Fruit fly (Drosophila melanogaster) whole organism, embryonic: ENCODE measurements around the gene CG5050.

ENCODE experiments used
- Ada2b ChIP-seq: fragments of 200-800 bp; sonication (Bioruptor generic); IDR thresholded peaks from 2 replicates; pipeline ENCODE4 v1.3.6; 2022; ENCODE audit warnings: missing biosample characterization, missing genetic modification characterization
- CG12155 ChIP-seq: fragments of 200-800 bp; sonication (Bioruptor generic); optimal IDR thresholded peaks from 3 replicates; lab custom pipeline; 2016; ENCODE audit warnings: missing biosample characterization, missing genetic modification characterization
- CG12391 ChIP-seq: fragments of 200-800 bp; sonication (Bioruptor generic); optimal IDR thresholded peaks from 3 replicates; lab custom pipeline; 2018; ENCODE audit warnings: missing biosample characterization, mild to moderate bottlenecking, missing genetic modification characterization, moderate library complexity
- CG1529 ChIP-seq: fragments of 200-800 bp; sonication (Bioruptor generic); optimal IDR thresholded peaks from 3 replicates; lab custom pipeline; 2018; ENCODE audit warnings: missing biosample characterization, missing genetic modification characterization
- CG1832 ChIP-seq: fragments of 200-800 bp; sonication (Bioruptor generic); optimal IDR thresholded peaks from 2 replicates; lab custom pipeline; 2017; ENCODE audit warnings: missing biosample characterization, mild to moderate bottlenecking, missing genetic modification characterization, inconsistent platforms
- CG18619 ChIP-seq: fragments of 200-800 bp; sonication (Bioruptor generic); optimal IDR thresholded peaks from 3 replicates; lab custom pipeline; 2017; ENCODE audit warnings: missing biosample characterization, mild to moderate bottlenecking, missing genetic modification characterization
- CG18764 ChIP-seq: fragments of 200-800 bp; sonication (Bioruptor generic); optimal IDR thresholded peaks from 3 replicates; lab custom pipeline; 2016; ENCODE audit warnings: missing biosample characterization, missing genetic modification characterization
- CG2712 ChIP-seq: fragments of 200-800 bp; optimal IDR thresholded peaks from 3 replicates; lab custom pipeline; 2019; ENCODE audit warnings: missing biosample characterization, mild to moderate bottlenecking, missing genetic modification characterization, moderate library complexity
- CG31441 ChIP-seq: fragments of 200-800 bp; sonication (Bioruptor generic); IDR thresholded peaks from 2 replicates; pipeline ENCODE4 v1.3.6; 2022; ENCODE audit warnings: missing biosample characterization, missing genetic modification characterization
- CG3995 ChIP-seq: fragments of 200-800 bp; sonication (Bioruptor generic); optimal IDR thresholded peaks from 3 replicates; lab custom pipeline; 2016; ENCODE audit warnings: missing biosample characterization, missing genetic modification characterization
- CG4404 ChIP-seq: fragments of 200-800 bp; sonication (Bioruptor generic); IDR thresholded peaks from 2 replicates; pipeline ENCODE4 v1.3.6; 2022; ENCODE audit warnings: missing biosample characterization, missing genetic modification characterization
- CG4707 ChIP-seq: fragments of 200-800 bp; sonication (Bioruptor generic); optimal IDR thresholded peaks from 2 replicates; lab custom pipeline; 2018; ENCODE audit warnings: missing biosample characterization, mild to moderate bottlenecking, missing genetic modification characterization, moderate library complexity
- CG6765 ChIP-seq: fragments of 200-800 bp; sonication (Bioruptor generic); optimal IDR thresholded peaks from 3 replicates; lab custom pipeline; 2017; ENCODE audit warnings: missing biosample characterization, mild to moderate bottlenecking, missing genetic modification characterization
- CG7271 ChIP-seq: fragments of 200-800 bp; sonication (Bioruptor generic); optimal IDR thresholded peaks from 2 replicates; lab custom pipeline; 2018; ENCODE audit warnings: missing biosample characterization, mild to moderate bottlenecking, missing genetic modification characterization, moderate library complexity
- CG7963 ChIP-seq: fragments of 200-800 bp; sonication (Bioruptor generic); IDR thresholded peaks from 3 replicates; pipeline ENCODE4 v1.3.6; 2022; ENCODE audit warnings: missing biosample characterization, missing genetic modification characterization; ENCODE audit not compliant: partially characterized antibody
- CoRest ChIP-seq: fragments of 200-800 bp; sonication (Bioruptor generic); optimal IDR thresholded peaks from 3 replicates; lab custom pipeline; 2018; ENCODE audit warnings: missing biosample characterization, mild to moderate bottlenecking, missing genetic modification characterization, moderate library complexity
- D19A ChIP-seq: fragments of 200-800 bp; optimal IDR thresholded peaks from 3 replicates; lab custom pipeline; 2019; ENCODE audit warnings: missing biosample characterization, mild to moderate bottlenecking, missing genetic modification characterization, moderate library complexity
- Dbx ChIP-seq: fragments of 200-800 bp; sonication (Bioruptor generic); IDR thresholded peaks from 3 replicates; pipeline ENCODE4 v1.3.6; 2022; ENCODE audit warnings: missing biosample characterization, missing genetic modification characterization
- Doc2 ChIP-seq: fragments of 200-800 bp; sonication (Bioruptor generic); IDR thresholded peaks from 2 replicates; pipeline ENCODE4 v1.3.6; 2022; ENCODE audit warnings: missing biosample characterization, missing genetic modification characterization
- ERR ChIP-seq: fragments of 200-800 bp; sonication (Bioruptor generic); optimal IDR thresholded peaks from 2 replicates; lab custom pipeline; 2016; ENCODE audit warnings: missing biosample characterization, missing genetic modification characterization
- Eip74EF ChIP-seq, 2 experiments: fragments of 200-800 bp in 1 of 2; fragments of >200 bp in 1 of 2; sonication (Bioruptor generic) in 1 of 2; optimal IDR thresholded peaks; 2 replicates each; lab custom pipeline; 2017 to 2019; ENCODE audit warnings: missing biosample characterization in 2 of 2, missing genetic modification characterization in 2 of 2, mild to moderate bottlenecking in 1 of 2, moderate library complexity in 1 of 2
- HmgZ ChIP-seq: fragments of 200-800 bp; sonication (Bioruptor generic); optimal IDR thresholded peaks from 2 replicates; lab custom pipeline; 2018; ENCODE audit warnings: missing biosample characterization, mild to moderate bottlenecking, missing genetic modification characterization
- NC2β ChIP-seq: fragments of 200-800 bp; sonication (Bioruptor generic); optimal IDR thresholded peaks from 2 replicates; lab custom pipeline; 2016; ENCODE audit warnings: missing biosample characterization, missing genetic modification characterization
- Neu2 ChIP-seq: fragments of 200-800 bp; sonication (Bioruptor generic); optimal IDR thresholded peaks from 3 replicates; lab custom pipeline; 2016; ENCODE audit warnings: missing biosample characterization, missing genetic modification characterization, borderline replicate concordance
- Nf-YB ChIP-seq: fragments of 200-800 bp; sonication (Bioruptor generic); optimal IDR thresholded peaks from 3 replicates; lab custom pipeline; 2019; ENCODE audit warnings: missing biosample characterization, mild to moderate bottlenecking, missing genetic modification characterization, moderate library complexity
- Nf-YC ChIP-seq: fragments of 200-800 bp; optimal IDR thresholded peaks from 3 replicates; lab custom pipeline; 2019; ENCODE audit warnings: missing biosample characterization, mild to moderate bottlenecking, missing genetic modification characterization, moderate library complexity
- Rx ChIP-seq: fragments of 200-800 bp; sonication (Bioruptor generic); IDR thresholded peaks from 2 replicates; pipeline ENCODE4 v1.3.6; 2022; ENCODE audit warnings: missing biosample characterization, missing genetic modification characterization
- Scr ChIP-seq: fragments of 200-800 bp; sonication (Bioruptor generic); IDR thresholded peaks from 2 replicates; pipeline ENCODE4 v1.3.6; 2022; ENCODE audit warnings: missing biosample characterization, missing genetic modification characterization; ENCODE audit not compliant: partially characterized antibody
- Tbp ChIP-seq: fragments of >200 bp; optimal IDR thresholded peaks from 2 replicates; lab custom pipeline; 2018; ENCODE audit warnings: missing biosample characterization, missing genetic modification characterization
- Xbp1 ChIP-seq: fragments of 200-800 bp; sonication (Bioruptor generic); optimal IDR thresholded peaks from 3 replicates; lab custom pipeline; 2016; ENCODE audit warnings: missing biosample characterization, mild to moderate bottlenecking, missing genetic modification characterization
- ara ChIP-seq: fragments of 200-800 bp; sonication (Bioruptor generic); IDR thresholded peaks from 2 replicates; pipeline ENCODE4 v1.3.6; 2022; ENCODE audit warnings: missing biosample characterization, missing genetic modification characterization
- bsh ChIP-seq, 2 experiments: fragments of 200-800 bp; sonication (Bioruptor generic); optimal IDR thresholded peaks; 2 replicates each; lab custom pipeline; 2017 to 2018; ENCODE audit warnings: mild to moderate bottlenecking in 2 of 2, missing biosample characterization in 2 of 2, missing genetic modification characterization in 2 of 2, moderate library complexity in 1 of 2
- cato ChIP-seq: fragments of 200-800 bp; sonication (Bioruptor generic); optimal IDR thresholded peaks from 2 replicates; lab custom pipeline; 2016; ENCODE audit warnings: missing biosample characterization, missing genetic modification characterization, borderline replicate concordance
- cg ChIP-seq: fragments of 200-800 bp; sonication (Bioruptor generic); optimal IDR thresholded peaks from 3 replicates; lab custom pipeline; 2019; ENCODE audit warnings: missing biosample characterization, mild to moderate bottlenecking, missing genetic modification characterization, moderate library complexity
- croc ChIP-seq: fragments of 200-800 bp; sonication (Bioruptor generic); conservative IDR thresholded peaks from 3 replicates; pipeline ENCODE4 v1.3.6; 2022; ENCODE audit warnings: missing biosample characterization, missing genetic modification characterization
- gfzf ChIP-seq: fragments of 200-800 bp; sonication (Bioruptor generic); optimal IDR thresholded peaks from 2 replicates; lab custom pipeline; 2016; ENCODE audit warnings: missing biosample characterization, mild to moderate bottlenecking, missing genetic modification characterization, moderate library complexity
- hkb ChIP-seq, 2 experiments: fragments of 200-800 bp in 1 of 2; fragments of >200 bp in 1 of 2; sonication (Bioruptor generic) in 1 of 2; IDR thresholded peaks in 1 of 2; optimal IDR thresholded peaks in 1 of 2; 2 replicates each; pipeline versions ENCODE4 v1.3.6 to Lab custom; 2017 to 2022; ENCODE audit warnings: missing biosample characterization in 1 of 2, missing genetic modification characterization in 1 of 2
- luna ChIP-seq: fragments of 200-800 bp; sonication (Bioruptor generic); optimal IDR thresholded peaks from 2 replicates; lab custom pipeline; 2016; ENCODE audit warnings: missing biosample characterization, missing genetic modification characterization
- onecut ChIP-seq: fragments of 200-800 bp; sonication (Bioruptor generic); IDR thresholded peaks from 2 replicates; pipeline ENCODE4 v1.3.6; 2022; ENCODE audit warnings: missing biosample characterization, missing genetic modification characterization
- ro ChIP-seq: fragments of 200-800 bp; sonication (Bioruptor generic); IDR thresholded peaks from 2 replicates; pipeline ENCODE4 v1.3.6; 2022; ENCODE audit warnings: missing biosample characterization, missing genetic modification characterization
- run ChIP-seq: fragments of 200-800 bp; sonication (Bioruptor generic); optimal IDR thresholded peaks from 3 replicates; lab custom pipeline; 2018; ENCODE audit warnings: missing biosample characterization, mild to moderate bottlenecking, missing genetic modification characterization
- sens ChIP-seq: fragments of 200-800 bp; sonication (Bioruptor generic); peaks from one replicate; lab custom pipeline; 2016; ENCODE audit warnings: missing biosample characterization, missing genetic modification characterization
- slbo ChIP-seq: fragments of 200-800 bp; sonication (Bioruptor generic); IDR thresholded peaks from 2 replicates; pipeline ENCODE4 v1.3.6; 2022; ENCODE audit warnings: missing biosample characterization, missing genetic modification characterization
- tna ChIP-seq: fragments of 200-800 bp; sonication (Bioruptor generic); IDR thresholded peaks from 2 replicates; pipeline ENCODE4 v1.3.6; 2022; ENCODE audit warnings: missing biosample characterization, missing genetic modification characterization; ENCODE audit not compliant: partially characterized antibody
- vnd ChIP-seq: fragments of 200-800 bp; sonication (Bioruptor generic); IDR thresholded peaks from 3 replicates; pipeline ENCODE4 v1.3.6; 2022; ENCODE audit warnings: missing biosample characterization, missing genetic modification characterization; ENCODE audit not compliant: partially characterized antibody
- z ChIP-seq: fragments of 200-800 bp; sonication (Bioruptor generic); IDR thresholded peaks from 3 replicates; pipeline ENCODE4 v1.3.6; 2022; ENCODE audit warnings: missing biosample characterization, missing genetic modification characterization
- zen ChIP-seq: fragments of 200-800 bp; sonication (Bioruptor generic); optimal IDR thresholded peaks from 3 replicates; lab custom pipeline; 2018; ENCODE audit warnings: missing biosample characterization, mild to moderate bottlenecking, missing genetic modification characterization, moderate library complexity
- zfh1 ChIP-seq: fragments of 200-800 bp; sonication (Bioruptor generic); IDR thresholded peaks from 3 replicates; pipeline ENCODE4 v1.3.6; 2022; ENCODE audit warnings: missing biosample characterization, missing genetic modification characterization

Gene CG5050

DNA sequence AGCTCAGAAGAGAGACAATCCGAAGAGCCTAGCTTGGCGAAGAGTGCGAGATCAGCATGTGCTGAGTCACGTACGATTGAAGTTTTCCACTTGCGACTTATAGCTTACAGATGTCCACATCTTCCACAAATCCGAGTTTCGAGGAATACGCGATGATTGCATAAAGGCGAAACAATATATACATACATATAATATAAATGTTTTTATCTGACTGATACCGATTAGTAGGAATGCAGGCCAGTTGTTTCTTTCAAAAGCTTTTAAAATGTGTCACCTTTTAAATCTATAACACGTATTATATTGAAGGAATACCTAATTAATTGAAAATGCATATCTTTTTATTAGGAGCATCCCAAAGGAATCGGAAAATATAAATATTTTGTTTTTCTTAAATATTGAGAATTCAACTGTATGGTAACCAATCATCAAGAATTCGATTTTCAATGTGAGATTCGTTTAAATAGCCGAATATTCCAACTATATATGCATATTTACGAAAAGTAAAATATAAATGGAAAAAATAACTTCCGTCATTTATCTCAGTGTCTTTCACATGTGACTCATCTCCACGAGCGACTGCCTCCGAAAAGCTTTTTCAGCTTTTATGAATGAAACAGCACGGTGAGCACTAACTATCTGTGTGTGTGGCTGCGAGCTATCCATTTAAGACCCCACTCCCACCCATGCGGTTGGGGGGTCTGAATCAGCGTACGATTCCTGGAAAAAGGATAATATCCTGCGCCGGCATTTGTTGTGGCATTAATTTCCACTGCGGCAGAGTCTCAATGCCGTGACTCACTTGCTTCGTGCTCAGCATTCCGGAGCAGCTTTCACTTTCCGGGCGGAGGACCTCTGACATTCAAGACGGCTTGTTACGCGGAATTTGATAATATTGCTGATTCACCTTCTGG lies 2.0 kb upstream of the CG5050 start (continued):
- TF ChIP-seq Scr (GFP tag; lab: Robert Waterston, UW) = no peak
- no peak for TF ChIP-seq z (GFP tag; lab: Robert Waterston, UW)
- no peak for TF ChIP-seq Tbp (GFP tag; lab: Kevin White, UChicago)
- 0 out of 3 replicates have a peak, but pooled peaks have one; percentile 52 for TF ChIP-seq Dbx (GFP tag; lab: Robert Waterston, UW)
- peak; percentile 63 for TF ChIP-seq slbo
- TF ChIP-seq CG12391 (tag; lab: Kevin White, UChicago) = no peak
- no peak for TF ChIP-seq ara
- no peak for TF ChIP-seq CG1832 (GFP tag; lab: Kevin White, UChicago)
- TF ChIP-seq CG3995 (GFP tag; lab: Kevin White, UChicago) = peak; percentile 14
- peak; percentile 49 for TF ChIP-seq run (tag; lab: Kevin White, UChicago)
- TF ChIP-seq CG7271 (tag; lab: Kevin White, UChicago) = no peak
- no peak for TF ChIP-seq gfzf
- no peak for TF ChIP-seq zfh1
- TF ChIP-seq CG7963 = no peak
- TF ChIP-seq luna = no peak
- no peak for TF ChIP-seq ERR (GFP tag; lab: Kevin White, UChicago)
- TF ChIP-seq bsh (GFP tag; optimal IDR thresholded peaks at IDR 0.05; lab: Kevin White, UChicago) = peak in 1 of 2 experiments; percentile 48
- peak; percentile 77 for TF ChIP-seq CoRest (tag; lab: Kevin White, UChicago)
- TF ChIP-seq onecut = no peak
- TF ChIP-seq Xbp1 (GFP tag; lab: Kevin White, UChicago) = peak; percentile 65
- TF ChIP-seq cato = no peak
- peak; percentile 49 for TF ChIP-seq Ada2b
- TF ChIP-seq Doc2 (GFP tag; lab: Robert Waterston, UW) = no peak
- TF ChIP-seq cg (GFP tag; lab: Kevin White, UChicago) = no peak
- TF ChIP-seq CG4404 (GFP tag; lab: Robert Waterston, UW) = no peak
- peak; percentile 57 for TF ChIP-seq D19A (tag; lab: Kevin White, UChicago)
- peak; percentile 73 for TF ChIP-seq CG31441 (GFP tag; lab: Robert Waterston, UW)
- peak; percentile 90 for TF ChIP-seq sens (GFP tag; lab: Kevin White, UChicago)
- TF ChIP-seq CG18764 (GFP tag; lab: Kevin White, UChicago) = no peak
- TF ChIP-seq CG1529 = peak; percentile 9
- TF ChIP-seq HmgZ (tag; lab: Kevin White, UChicago) = peak; percentile 38
- TF ChIP-seq Nf-YB (GFP tag; lab: Kevin White, UChicago) = peak; percentile 20
- no peak for TF ChIP-seq Rx (GFP tag; lab: Robert Waterston, UW)
- no peak for TF ChIP-seq NC2β (GFP tag; lab: Kevin White, UChicago)
- TF ChIP-seq CG2712 = peak; percentile 72
- no peak for TF ChIP-seq Neu2 (GFP tag; lab: Kevin White, UChicago)
- TF ChIP-seq CG12155 = peak; percentile 64
- peak in 1 of 2 experiments; percentile 74 for TF ChIP-seq Eip74EF (GFP tag; optimal IDR thresholded peaks at IDR 0.05; lab: Kevin White, UChicago)
- no peak for TF ChIP-seq zen (tag; lab: Kevin White, UChicago)
- TF ChIP-seq tna (GFP tag; lab: Robert Waterston, UW) = no peak
- TF ChIP-seq vnd (GFP tag; lab: Robert Waterston, UW) = no peak
- peak; percentile 68 for TF ChIP-seq CG18619 (GFP tag; lab: Kevin White, UChicago)
- TF ChIP-seq hkb (optimal IDR thresholded peaks at IDR 0.05; lab: Kevin White, UChicago) = no peak
- TF ChIP-seq hkb (GFP tag; IDR thresholded peaks at IDR 0.05; lab: Robert Waterston, UW) = peak; percentile 81
- TF ChIP-seq ro = no peak
- no peak for TF ChIP-seq CG4707 (GFP tag; lab: Kevin White, UChicago)
- peak; percentile 43 for TF ChIP-seq Nf-YC (tag; lab: Kevin White, UChicago)
- no peak for TF ChIP-seq croc (GFP tag; lab: Robert Waterston, UW)
- peak; percentile 29 for TF ChIP-seq CG6765 (GFP tag; lab: Kevin White, UChicago)
